Worm (Caenorhabditis elegans): ENCODE measurements around the gene mut-15.

mut-15 gene

DNA sequence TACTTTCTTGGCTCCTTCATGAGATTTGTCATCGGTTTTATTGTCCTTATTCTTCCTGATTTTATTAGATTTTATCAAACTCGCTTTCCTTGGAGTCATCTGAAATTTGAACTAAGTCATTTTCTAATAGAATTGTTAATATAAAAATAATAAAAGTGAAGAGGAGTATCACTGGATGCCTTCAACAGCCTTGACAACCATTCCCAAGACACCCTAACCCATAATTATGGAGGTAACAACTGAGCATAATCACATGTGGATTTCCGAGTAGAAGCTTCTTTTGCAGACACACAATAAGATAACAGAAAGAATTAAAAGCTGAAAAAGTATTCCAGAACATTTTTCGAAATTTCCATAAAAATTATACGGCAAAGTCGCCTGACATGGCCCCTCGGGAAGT is 46.7 kb upstream of the mut-15 start, which contains the start of gene F02D8.9:
Gene F02D8.9, minus strand, starts transcription at position 101 of the 400 bp plus-strand sequence.
- TF ChIP-seq efl-3 (GFP tag; optimal IDR thresholded peaks at IDR 0.05) (no peak), mab-9 (GFP tag; IDR thresholded peaks at IDR 0.05) (no peak), tlp-1 (tag; optimal IDR thresholded peaks at IDR 0.05) (no peak), ceh-63 (GFP tag; optimal IDR thresholded peaks at IDR 0.05) (no peak), ztf-4 (tag; optimal IDR thresholded peaks at IDR 0.05) (no peak)

DNA sequence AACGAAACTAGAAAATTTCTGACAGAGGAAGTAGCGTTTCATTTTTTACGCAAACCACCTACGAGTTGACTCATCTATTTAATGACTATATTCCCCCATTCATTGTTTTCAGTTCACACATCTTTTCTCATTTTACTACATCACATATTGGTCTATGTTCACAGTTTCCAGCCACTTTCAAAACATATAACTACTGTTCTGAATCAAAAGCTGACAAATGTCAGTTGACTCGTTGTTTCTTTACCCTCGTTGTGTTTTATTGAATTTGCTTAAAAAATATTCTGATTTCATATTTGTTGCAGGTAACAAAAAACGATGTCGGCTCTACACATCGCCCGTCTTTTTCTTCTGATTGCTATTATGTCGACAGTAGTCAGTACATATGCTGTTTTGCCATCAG is 31.2 kb upstream of the mut-15 start, which contains the start of gene nlp-59:
Gene nlp-59, plus strand, starts transcription at position 301 of the 400 bp plus-strand sequence.
- no peak for TF ChIP-seq hlh-4 (tag; optimal IDR thresholded peaks at IDR 0.05)
- TF ChIP-seq mef-2 (tag; optimal IDR thresholded peaks at IDR 0.05) = no peak
- no peak for TF ChIP-seq elt-2 (tag; optimal IDR thresholded peaks at IDR 0.05)
- TF ChIP-seq fos-1 (tag; optimal IDR thresholded peaks at IDR 0.05) = no peak
- no peak for TF ChIP-seq nhr-12 (tag; optimal IDR thresholded peaks at IDR 0.05)
- no peak for TF ChIP-seq lin-15B (tag; optimal IDR thresholded peaks at IDR 0.05)
- TF ChIP-seq ces-1 (GFP tag; optimal IDR thresholded peaks at IDR 0.05) = no peak

- TF ChIP-seq lir-3 (tag; optimal IDR thresholded peaks at IDR 0.05; ENCODE audit: poor library complexity) = no peak
- TF ChIP-seq nhr-90 (tag; optimal IDR thresholded peaks at IDR 0.05; ENCODE audit: poor library complexity) = no peak
- no peak for TF ChIP-seq skn-1 (tag; optimal IDR thresholded peaks at IDR 0.05)
- no peak for TF ChIP-seq pqm-1 (tag; optimal IDR thresholded peaks at IDR 0.05)
- no peak for TF ChIP-seq C34B4.2 (tag; optimal IDR thresholded peaks at IDR 0.05)
- TF ChIP-seq unc-62 (GFP tag; optimal IDR thresholded peaks at IDR 0.05) = no peak
- no peak for TF ChIP-seq ets-5 (GFP tag; IDR thresholded peaks at IDR 0.05)
- TF ChIP-seq hpl-2 (GFP tag; optimal IDR thresholded peaks at IDR 0.05) = no peak
- TF ChIP-seq fos-1 (tag; optimal IDR thresholded peaks at IDR 0.05) = no peak
- TF ChIP-seq mef-2 (tag; optimal IDR thresholded peaks at IDR 0.05) = no peak
Observed at ce11 chrV:14978205-14978751, 24.1 kb upstream of the mut-15 start, which contains the start of the genes grd-12 and F02D8.1. Gene grd-12 (plus strand): TSS chrV:14978505. Gene F02D8.1 (minus strand): TSS chrV:14978701.

DNA sequence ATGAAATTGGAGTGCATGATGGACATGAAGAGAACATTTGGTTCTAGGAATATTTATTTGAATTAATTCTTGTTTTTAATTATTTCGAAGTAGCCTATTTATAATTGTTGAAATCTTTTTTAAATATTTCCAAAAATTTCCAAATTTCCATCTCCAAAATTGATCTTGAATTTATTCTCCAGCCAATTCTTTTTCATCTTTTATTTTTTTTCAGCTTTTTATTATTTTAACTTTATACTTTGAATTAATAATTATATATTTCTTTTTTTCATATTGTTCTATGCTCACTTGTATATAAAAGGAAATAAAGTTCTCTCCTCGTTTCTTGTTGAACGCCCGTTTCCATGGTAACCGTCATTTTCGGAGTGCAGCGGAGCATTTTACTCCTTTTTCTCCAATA is 22.4 kb upstream of the mut-15 start, which contains the start of gene xbx-1:
Gene xbx-1, plus strand, starts transcription at position 301 of the 400 bp plus-strand sequence.
- TF ChIP-seq efl-1 (optimal IDR thresholded peaks at IDR 0.05) (no peak), efl-1 (GFP tag; optimal IDR thresholded peaks at IDR 0.05 in 1 of 2) (no peak), nhr-47 (tag; optimal IDR thresholded peaks at IDR 0.05) (no peak), fkh-8 (tag; optimal IDR thresholded peaks at IDR 0.05) (peak; percentile 19), pag-3 (tag; optimal IDR thresholded peaks at IDR 0.05; ENCODE audit: borderline replicate concordance, insufficient read depth) (no peak), aly-2 (tag; optimal IDR thresholded peaks at IDR 0.05) (no peak)

DNA sequence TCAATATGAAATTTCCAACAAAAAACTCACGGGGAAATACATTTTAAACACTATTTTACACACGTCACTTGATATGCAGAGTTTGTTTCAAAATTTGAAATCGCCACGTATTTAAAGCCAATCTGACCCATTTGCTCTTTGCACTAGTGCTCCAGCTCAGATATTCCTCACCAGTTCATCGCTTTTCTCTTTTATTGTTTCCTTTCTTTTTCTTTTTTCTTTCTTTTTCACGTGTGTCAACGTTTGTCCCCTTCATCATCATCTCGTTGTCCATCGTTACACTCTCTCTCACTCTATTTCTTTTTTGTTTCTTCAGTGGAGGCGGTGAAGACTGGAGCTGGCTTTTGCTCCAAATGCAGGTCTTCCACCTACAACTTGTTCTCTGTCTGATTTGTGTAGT is 17.8 kb upstream of the mut-15 start, which contains the start of gene F02D8.4:
Gene F02D8.4, plus strand, starts transcription at position 301 of the 400 bp plus-strand sequence.
- TF ChIP-seq tbx-2 (tag; optimal IDR thresholded peaks at IDR 0.05) (no peak), pqm-1 (tag; optimal IDR thresholded peaks at IDR 0.05) (no peak), rnt-1 (tag; optimal IDR thresholded peaks at IDR 0.05) (peak; percentile 29), Y116A8C.19 (tag; optimal IDR thresholded peaks at IDR 0.05; ENCODE audit: borderline replicate concordance) (no peak), isw-1 (GFP tag; IDR thresholded peaks at IDR 0.05) (no peak), nhr-84 (tag; optimal IDR thresholded peaks at IDR 0.05) (no peak), nhr-90 (tag; optimal IDR thresholded peaks at IDR 0.05; ENCODE audit: poor library complexity) (no peak), nhr-47 (tag; optimal IDR thresholded peaks at IDR 0.05) (no peak), sox-4 (tag; optimal IDR thresholded peaks at IDR 0.05) (no peak), egl-13 (tag; optimal IDR thresholded peaks at IDR 0.05) (no peak), aha-1 (tag; optimal IDR thresholded peaks at IDR 0.05) (no peak), lin-14 (GFP tag; optimal IDR thresholded peaks at IDR 0.05) (no peak), snpc-4 (tag; optimal IDR thresholded peaks at IDR 0.05) (no peak), hlh-17 (GFP tag; optimal IDR thresholded peaks at IDR 0.05; ENCODE audit: borderline replicate concordance) (no peak), tlp-1 (tag; optimal IDR thresholded peaks at IDR 0.05) (no peak), nhr-76 (tag; optimal IDR thresholded peaks at IDR 0.05) (no peak), nhr-77 (tag; optimal IDR thresholded peaks at IDR 0.05) (no peak), nhr-237 (tag; optimal IDR thresholded peaks at IDR 0.05) (no peak), skn-1 (tag; optimal IDR thresholded peaks at IDR 0.05) (no peak), unc-98 (GFP tag; IDR thresholded peaks at IDR 0.05) (no peak), blmp-1 (tag; optimal IDR thresholded peaks at IDR 0.05) (peak; percentile 44), efl-1 (optimal IDR thresholded peaks at IDR 0.05) (no peak), efl-1 (GFP tag; optimal IDR thresholded peaks at IDR 0.05 in 1 of 2) (peak in 1 of 2 experiments; percentile 51), C16A3.4 (tag; optimal IDR thresholded peaks at IDR 0.05) (no peak)
